Fruit fly (Drosophila melanogaster): ENCODE results near the gene EAChm.

DNA sequence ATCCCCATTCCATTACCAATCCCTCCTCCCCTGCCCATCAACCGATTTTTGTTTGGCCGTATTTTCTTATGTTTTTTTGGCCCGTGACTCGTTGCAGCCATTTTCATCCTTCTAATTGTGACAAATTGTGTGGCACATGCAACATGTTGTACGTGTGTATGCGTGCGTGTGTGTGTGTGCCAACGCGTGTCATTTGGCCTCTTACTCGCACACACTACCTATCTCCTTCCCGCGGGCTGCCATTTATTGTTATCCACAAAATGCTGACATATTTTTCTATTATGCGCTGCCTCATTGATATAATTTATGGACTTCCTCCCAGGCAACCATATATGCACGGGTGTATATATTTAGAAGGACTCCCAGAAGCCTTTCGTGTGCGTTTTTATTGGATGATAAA, 22.8 kb upstream of the EAChm start:
- no peak for TF ChIP-seq Dif (GFP tag; optimal IDR thresholded peaks at IDR 0.05; ENCODE audit: partially characterized antibody)
- TF ChIP-seq CrebA (GFP tag; optimal IDR thresholded peaks at IDR 0.05; ENCODE audit: borderline replicate concordance) = no peak
- no peak for TF ChIP-seq foxo (GFP tag; optimal IDR thresholded peaks at IDR 0.05)
- no peak for TF ChIP-seq br (GFP tag; optimal IDR thresholded peaks at IDR 0.05)
- no peak for TF ChIP-seq sage (GFP tag; optimal IDR thresholded peaks at IDR 0.05)
- TF ChIP-seq brk (GFP tag; optimal IDR thresholded peaks at IDR 0.05) = no peak
- TF ChIP-seq CG9705 (GFP tag; optimal IDR thresholded peaks at IDR 0.05) = no peak
- no peak for TF ChIP-seq Hr83 (GFP tag; optimal IDR thresholded peaks at IDR 0.05; ENCODE audit: poor library complexity, severe bottlenecking)
- TF ChIP-seq ey (GFP tag; optimal IDR thresholded peaks at IDR 0.05) = no peak

Measured in whole organism, wandering third instar larva.